Worm (Caenorhabditis elegans): ENCODE measurements around the gene dnc-3.

DNA sequence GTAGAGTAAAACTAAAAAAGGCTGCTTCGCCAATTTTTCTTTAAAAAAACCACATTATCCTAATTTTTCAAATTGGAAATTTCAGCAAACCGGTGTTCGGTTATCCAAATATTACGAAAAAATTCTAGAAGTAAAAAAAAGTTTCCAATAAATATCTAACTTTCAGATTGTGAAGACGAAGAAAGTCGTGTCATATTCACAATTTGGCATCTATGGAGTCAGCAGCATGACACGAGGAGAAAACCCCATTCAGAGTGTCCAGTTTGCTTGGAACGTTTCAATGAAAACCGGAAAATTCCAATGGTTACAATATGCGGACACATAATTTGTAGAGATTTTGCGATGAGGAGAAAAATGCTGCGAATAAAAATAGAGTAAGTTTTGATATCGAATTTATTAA is 41.8 kb downstream of the dnc-3 start, which contains the start of gene Y49F6A.12:
- TF ChIP-seq dao-5 (tag; optimal IDR thresholded peaks at IDR 0.05) (no peak), him-1 (tag; optimal IDR thresholded peaks at IDR 0.05) (no peak), W03F9.2 (tag; optimal IDR thresholded peaks at IDR 0.05) (no peak)

All from whole organism, L4/young adult.